Worm (Caenorhabditis elegans) whole organism, late embryonic: ENCODE results near the gene F16G10.9.

Experiments
- elt-2 ChIP-seq: sonication (generic microtip); optimal IDR thresholded peaks from 2 replicates; lab custom pipeline; 2016; ENCODE audit warnings: missing genetic modification reagents, missing genetic modification characterization, missing compliant biosample characterization
- elt-4 ChIP-seq: sonication (generic microtip); optimal IDR thresholded peaks from 2 replicates; lab custom pipeline; 2016; ENCODE audit warnings: missing genetic modification characterization, missing compliant biosample characterization
- lin-11 ChIP-seq: fragments of 200-800 bp; sonication (Bioruptor generic); optimal IDR thresholded peaks from 2 replicates; lab custom pipeline; 2018; ENCODE audit warnings: mild to moderate bottlenecking, missing genetic modification characterization, missing compliant biosample characterization
- nhr-11 ChIP-seq: fragments of 150-350 bp; optimal IDR thresholded peaks from 2 replicates; lab custom pipeline; 2014; ENCODE audit warnings: missing biosample characterization, missing genetic modification characterization

ce11 chrII:2363673-2364072, 21.7 kb downstream of the F16G10.9 start, which contains the start of gene F43C11.11:
- no peak for TF ChIP-seq elt-4 (tag; lab: Kevin White, UChicago)
- TF ChIP-seq lin-11 (tag; lab: Kevin White, UChicago), result no peak
- no peak for TF ChIP-seq nhr-11 (tag; lab: Kevin White, UChicago)
- TF ChIP-seq elt-2 (tag; lab: Kevin White, UChicago), result no peak
